Worm (Caenorhabditis elegans) whole organism, L1 larva: ENCODE measurements around the gene nstp-1.

Experiments
- C34B4.2 ChIP-seq: sonication (generic microtip); optimal IDR thresholded peaks from 2 replicates; lab custom pipeline; 2017; ENCODE audit warnings: mild to moderate bottlenecking, missing genetic modification characterization, missing compliant biosample characterization
- aha-1 ChIP-seq: fragments of 150-350 bp; optimal IDR thresholded peaks from 2 replicates; lab custom pipeline; 2014; ENCODE audit warnings: missing biosample characterization, missing genetic modification characterization
- aly-2 ChIP-seq: fragments of 150-350 bp; optimal IDR thresholded peaks from 2 replicates; lab custom pipeline; 2014; ENCODE audit warnings: missing biosample characterization, missing genetic modification characterization
- ama-1 ChIP-seq: fragments of 150-350 bp; optimal IDR thresholded peaks from 2 replicates; lab custom pipeline; 2014
- ceh-8 ChIP-seq: fragments of 200-800 bp; sonication (Bioruptor generic); optimal IDR thresholded peaks from 2 replicates; lab custom pipeline; 2018; ENCODE audit warnings: mild to moderate bottlenecking, missing genetic modification characterization, moderate library complexity, missing compliant biosample characterization
- ceh-82 ChIP-seq, 3 experiments: fragments of 150-350 bp in 1 of 3; sonication (generic microtip) in 2 of 3; optimal IDR thresholded peaks; 2 replicates each; lab custom pipeline; 2014 to 2017; ENCODE audit warnings: missing biosample characterization in 3 of 3, missing genetic modification characterization in 3 of 3
- ceh-90 ChIP-seq: sonication (generic microtip); optimal IDR thresholded peaks from 2 replicates; lab custom pipeline; 2016; ENCODE audit warnings: missing genetic modification characterization, missing compliant biosample characterization
- ces-1 ChIP-seq: fragments of 150-350 bp; optimal IDR thresholded peaks from 2 replicates; lab custom pipeline; 2014; ENCODE audit warnings: missing biosample characterization, missing genetic modification reagents, missing genetic modification characterization
- egl-13 ChIP-seq: sonication (generic microtip); optimal IDR thresholded peaks from 2 replicates; lab custom pipeline; 2016; ENCODE audit warnings: missing genotype, missing genetic modification reagents, missing genetic modification characterization, missing compliant biosample characterization
- egl-27 ChIP-seq, 2 experiments: fragments of 150-350 bp in 1 of 2; sonication (generic microtip); optimal IDR thresholded peaks; 3 replicates each; lab custom pipeline; 2017 to 2018; ENCODE audit warnings: missing biosample characterization in 2 of 2, missing genetic modification characterization in 2 of 2, missing genetic modification reagents in 2 of 2
- elt-2 ChIP-seq: sonication (generic microtip); optimal IDR thresholded peaks from 2 replicates; lab custom pipeline; 2016; ENCODE audit warnings: missing genetic modification characterization, mild to moderate bottlenecking, inconsistent platforms, missing compliant biosample characterization, missing genetic modification reagents
- elt-3 ChIP-seq, 6 experiments: fragments of 150-350 bp in 1 of 6; sonication (generic microtip); optimal IDR thresholded peaks; 2 replicates each; lab custom pipeline; 2017 to 2018; ENCODE audit warnings: missing biosample characterization in 6 of 6, missing genetic modification characterization in 6 of 6, inconsistent platforms in 1 of 6
- ets-5 ChIP-seq: fragments of 200-800 bp; sonication (Bioruptor generic); IDR thresholded peaks from 2 replicates; pipeline ENCODE4 v1.3.6; 2022; ENCODE audit warnings: missing genetic modification characterization, missing compliant biosample characterization
- fkh-10 ChIP-seq: sonication (generic microtip); optimal IDR thresholded peaks from 2 replicates; lab custom pipeline; 2017; ENCODE audit warnings: missing biosample characterization, missing genetic modification reagents, missing genetic modification characterization
- fkh-4 ChIP-seq: sonication (generic microtip); optimal IDR thresholded peaks from 2 replicates; lab custom pipeline; 2016; ENCODE audit warnings: missing compliant biosample characterization, missing genetic modification characterization, borderline replicate concordance
- fkh-8 ChIP-seq: sonication (generic microtip); optimal IDR thresholded peaks from 2 replicates; lab custom pipeline; 2016; ENCODE audit warnings: mild to moderate bottlenecking, missing genetic modification characterization, missing compliant biosample characterization
- grh-1 ChIP-seq: fragments of 200-800 bp; sonication (Bioruptor generic); IDR thresholded peaks from 2 replicates; pipeline ENCODE4 v1.3.6; 2022; ENCODE audit warnings: missing genetic modification reagents, missing genetic modification characterization, missing compliant biosample characterization
- hlh-17 ChIP-seq: fragments of 200-800 bp; sonication (Bioruptor generic); optimal IDR thresholded peaks from 2 replicates; lab custom pipeline; 2018; ENCODE audit warnings: missing genetic modification characterization, mild to moderate bottlenecking, missing compliant biosample characterization, moderate library complexity, borderline replicate concordance
- isw-1 ChIP-seq: fragments of 200-800 bp; sonication (Bioruptor generic); IDR thresholded peaks from 2 replicates; pipeline ENCODE4 v1.3.6; 2022; ENCODE audit warnings: missing genetic modification characterization, missing compliant biosample characterization
- lin-13 ChIP-seq: fragments of 150-350 bp; optimal IDR thresholded peaks from 2 replicates; lab custom pipeline; 2014; ENCODE audit warnings: missing biosample characterization, missing genetic modification reagents, missing genetic modification characterization
- lin-15B ChIP-seq: fragments of 150-350 bp; sonication (generic microtip); optimal IDR thresholded peaks from 3 replicates; lab custom pipeline; 2014; ENCODE audit warnings: missing biosample characterization, missing genetic modification characterization
- lin-35 ChIP-seq, 2 experiments: fragments of 150-350 bp; optimal IDR thresholded peaks; 2 replicates each; lab custom pipeline; 2014; ENCODE audit warnings: missing biosample characterization in 2 of 2, missing genetic modification characterization in 2 of 2, missing genetic modification reagents in 2 of 2
- lin-39 ChIP-seq: fragments of 150-350 bp; optimal IDR thresholded peaks from 2 replicates; lab custom pipeline; 2014; ENCODE audit warnings: missing biosample characterization, missing genetic modification reagents, missing genetic modification characterization
- lir-3 ChIP-seq: sonication (generic microtip); optimal IDR thresholded peaks from 2 replicates; lab custom pipeline; 2016; ENCODE audit warnings: mild to moderate bottlenecking, missing genetic modification characterization, moderate library complexity, missing compliant biosample characterization; ENCODE audit not compliant: poor library complexity
- lsy-2 ChIP-seq, 2 experiments: fragments of 150-350 bp; optimal IDR thresholded peaks; 2 replicates each; lab custom pipeline; 2014; ENCODE audit warnings: missing biosample characterization in 2 of 2, missing genetic modification characterization in 2 of 2
- mab-9 ChIP-seq: fragments of 200-800 bp; sonication (Bioruptor generic); IDR thresholded peaks from 2 replicates; pipeline ENCODE4 v1.3.6; 2022; ENCODE audit warnings: missing genetic modification reagents, missing genetic modification characterization, missing compliant biosample characterization
- mdl-1 ChIP-seq, 2 experiments: fragments of 150-350 bp; optimal IDR thresholded peaks; 2 replicates each; lab custom pipeline; 2014 to 2017; ENCODE audit warnings: missing biosample characterization in 2 of 2, missing genetic modification characterization in 2 of 2, inconsistent platforms in 1 of 2
- mef-2 ChIP-seq: fragments of 150-350 bp; optimal IDR thresholded peaks from 2 replicates; lab custom pipeline; 2014; ENCODE audit warnings: missing biosample characterization, missing genetic modification characterization
- mep-1 ChIP-seq: fragments of 150-350 bp; optimal IDR thresholded peaks from 2 replicates; lab custom pipeline; 2014; ENCODE audit warnings: missing biosample characterization, missing genetic modification characterization
- nhr-11 ChIP-seq: fragments of 150-350 bp; optimal IDR thresholded peaks from 2 replicates; lab custom pipeline; 2014; ENCODE audit warnings: missing biosample characterization, missing genetic modification characterization
- nhr-12 ChIP-seq: sonication (generic microtip); optimal IDR thresholded peaks from 2 replicates; lab custom pipeline; 2017; ENCODE audit warnings: missing biosample characterization, missing genetic modification characterization
- nhr-19 ChIP-seq: fragments of 200-800 bp; sonication (Bioruptor generic); conservative IDR thresholded peaks from 2 replicates; pipeline ENCODE4 v1.3.6; 2022; ENCODE audit warnings: missing genetic modification characterization, missing compliant biosample characterization
- nhr-20 ChIP-seq: sonication (generic microtip); optimal IDR thresholded peaks from 2 replicates; lab custom pipeline; 2016; ENCODE audit warnings: mild to moderate bottlenecking, missing genetic modification characterization, missing compliant biosample characterization
- nhr-237 ChIP-seq: fragments of 150-350 bp; optimal IDR thresholded peaks from 2 replicates; lab custom pipeline; 2014; ENCODE audit warnings: missing biosample characterization, missing genetic modification characterization
- nhr-71 ChIP-seq: sonication (generic microtip); optimal IDR thresholded peaks from 2 replicates; lab custom pipeline; 2016; ENCODE audit warnings: mild to moderate bottlenecking, missing genetic modification characterization, moderate library complexity, missing compliant biosample characterization
- nhr-76 ChIP-seq: sonication (generic microtip); optimal IDR thresholded peaks from 2 replicates; lab custom pipeline; 2017; ENCODE audit warnings: missing biosample characterization, missing genetic modification characterization
- nhr-77 ChIP-seq: fragments of 150-350 bp; optimal IDR thresholded peaks from 2 replicates; lab custom pipeline; 2014; ENCODE audit warnings: missing biosample characterization, missing genetic modification characterization
- nhr-84 ChIP-seq: sonication (generic microtip); optimal IDR thresholded peaks from 2 replicates; lab custom pipeline; 2017; ENCODE audit warnings: missing biosample characterization, missing genetic modification characterization
- nhr-85 ChIP-seq: sonication (generic microtip); peaks from one replicate; lab custom pipeline; 2016; ENCODE audit warnings: missing genetic modification characterization, inconsistent platforms, missing compliant biosample characterization
- pag-3 ChIP-seq: sonication (generic microtip); optimal IDR thresholded peaks from 2 replicates; lab custom pipeline; 2017; ENCODE audit warnings: missing genetic modification characterization, mild to moderate bottlenecking, missing compliant biosample characterization, antibody characterized with exemption, borderline replicate concordance; ENCODE audit not compliant: insufficient read depth
- pax-3 ChIP-seq: fragments of 200-800 bp; sonication (Bioruptor generic); optimal IDR thresholded peaks from 2 replicates; lab custom pipeline; 2018; ENCODE audit warnings: mild to moderate bottlenecking, missing genetic modification characterization, moderate library complexity, missing compliant biosample characterization
- pqm-1 ChIP-seq: sonication (generic microtip); optimal IDR thresholded peaks from 3 replicates; lab custom pipeline; 2017; ENCODE audit warnings: missing biosample characterization, missing genetic modification characterization
- snpc-4 ChIP-seq: fragments of 150-350 bp; optimal IDR thresholded peaks from 2 replicates; lab custom pipeline; 2014; ENCODE audit warnings: missing biosample characterization, missing genetic modification characterization
- sptf-1 ChIP-seq: fragments of 150-350 bp; optimal IDR thresholded peaks from 2 replicates; lab custom pipeline; 2014; ENCODE audit warnings: missing biosample characterization, missing genetic modification characterization
- swsn-7 ChIP-seq: sonication (generic microtip); optimal IDR thresholded peaks from 2 replicates; lab custom pipeline; 2016; ENCODE audit warnings: missing genetic modification characterization, missing compliant biosample characterization
- tbx-2 ChIP-seq: sonication (generic microtip); optimal IDR thresholded peaks from 2 replicates; lab custom pipeline; 2016; ENCODE audit warnings: missing genetic modification characterization, missing compliant biosample characterization
- unc-62 ChIP-seq: fragments of 150-350 bp; optimal IDR thresholded peaks from 2 replicates; lab custom pipeline; 2014; ENCODE audit warnings: missing biosample characterization, missing genetic modification reagents, missing genetic modification characterization
- unc-86 ChIP-seq: sonication (generic microtip); optimal IDR thresholded peaks from 2 replicates; lab custom pipeline; 2016; ENCODE audit warnings: missing genetic modification characterization, missing compliant biosample characterization
- vab-15 ChIP-seq: sonication (generic microtip); optimal IDR thresholded peaks from 2 replicates; lab custom pipeline; 2017; ENCODE audit warnings: missing genotype, mild to moderate bottlenecking, missing genetic modification characterization, missing compliant biosample characterization
- xbp-1 ChIP-seq: sonication (generic microtip); optimal IDR thresholded peaks from 2 replicates; lab custom pipeline; 2016; ENCODE audit warnings: missing genetic modification characterization, missing compliant biosample characterization
- ztf-11 ChIP-seq, 2 experiments: sonication (generic microtip); optimal IDR thresholded peaks; 2 replicates each; lab custom pipeline; 2016 to 2017; ENCODE audit warnings: missing genetic modification characterization in 2 of 2, missing biosample characterization in 1 of 2, missing compliant biosample characterization in 1 of 2
- ztf-4 ChIP-seq: fragments of 150-350 bp; optimal IDR thresholded peaks from 2 replicates; lab custom pipeline; 2014; ENCODE audit warnings: missing biosample characterization, missing genetic modification characterization

The nstp-1 gene

ce11 chrIV:8973249-8973958, 11.3 kb upstream of the nstp-1 start, which contains the start of gene C53B4.3:
Gene C53B4.3 (minus strand): TSS chrIV:8973712.
- TF ChIP-seq elt-3 (tag; optimal IDR thresholded peaks at IDR 0.05; lab: Kevin White, UChicago) (peak in 1 of 6 experiments; percentile 23), unc-62 (GFP tag; lab: Kevin White, UChicago) (no peak), lsy-2 (tag; optimal IDR thresholded peaks at IDR 0.05; lab: Kevin White, UChicago) (peak; percentile 66 to 79), fkh-10 (GFP tag; lab: Kevin White, UChicago) (no peak), pag-3 (tag; lab: Kevin White, UChicago) (no peak), mdl-1 (tag; optimal IDR thresholded peaks at IDR 0.05; lab: Kevin White, UChicago) (peak in 1 of 2 experiments; percentile 42), grh-1 (GFP tag; lab: Robert Waterston, UW) (0 out of 2 replicates have a peak, but pooled peaks have one; percentile 24), swsn-7 (tag; lab: Kevin White, UChicago) (peak; percentile 91), nhr-11 (tag; lab: Kevin White, UChicago) (no peak), ztf-11 (tag; optimal IDR thresholded peaks at IDR 0.05; lab: Kevin White, UChicago) (peak in 1 of 2 experiments; percentile 96), nhr-20 (peak; percentile 89), tbx-2 (tag; lab: Kevin White, UChicago) (peak; percentile 93), lin-39 (tag; lab: Kevin White, UChicago) (peak; percentile 63), lin-13 (peak; percentile 34), ets-5 (GFP tag; lab: Robert Waterston, UW) (no peak), unc-86 (peak; percentile 79), aha-1 (no peak), fkh-8 (peak; percentile 76), nhr-85 (tag; lab: Kevin White, UChicago) (peak; percentile 96), egl-27 (tag; optimal IDR thresholded peaks at IDR 0.05; lab: Kevin White, UChicago) (no peak), isw-1 (GFP tag; lab: Robert Waterston, UW) (peak; percentile 68), ama-1 (no peak), snpc-4 (tag; lab: Kevin White, UChicago) (peak; percentile 64), nhr-237 (tag; lab: Kevin White, UChicago) (no peak), C34B4.2 (tag; lab: Kevin White, UChicago) (no peak), nhr-19 (GFP tag; lab: Robert Waterston, UW) (peak; percentile 86), ces-1 (GFP tag; lab: Kevin White, UChicago) (no peak), elt-2 (tag; lab: Kevin White, UChicago) (peak; percentile 55), nhr-76 (tag; lab: Kevin White, UChicago) (no peak), mab-9 (peak; percentile 82), mef-2 (tag; lab: Kevin White, UChicago) (no peak), pqm-1 (no peak), egl-13 (tag; lab: Kevin White, UChicago) (peak; percentile 94), lir-3 (peak; percentile 96), sptf-1 (tag; lab: Kevin White, UChicago) (no peak), ceh-82 (tag; optimal IDR thresholded peaks at IDR 0.05; lab: Kevin White, UChicago) (peak; percentile 54 to 70 (median 58)), nhr-71 (tag; lab: Kevin White, UChicago) (peak; percentile 93), nhr-84 (tag; lab: Kevin White, UChicago) (no peak), xbp-1 (tag; lab: Kevin White, UChicago) (peak; percentile 90), lin-35 (GFP tag; optimal IDR thresholded peaks at IDR 0.05; lab: Kevin White, UChicago) (peak; percentile 52 to 60), ztf-4 (peak; percentile 41), vab-15 (tag; lab: Kevin White, UChicago) (peak; percentile 68), hlh-17 (GFP tag; lab: Kevin White, UChicago) (no peak), pax-3 (tag; lab: Kevin White, UChicago) (peak; percentile 88), fkh-4 (tag; lab: Kevin White, UChicago) (peak; percentile 97), lin-15B (tag; lab: Kevin White, UChicago) (peak; percentile 60), ceh-8 (GFP tag; lab: Kevin White, UChicago) (peak; percentile 76), nhr-77 (no peak), mep-1 (tag; lab: Kevin White, UChicago) (peak; percentile 49), nhr-12 (tag; lab: Kevin White, UChicago) (no peak), aly-2 (no peak), ceh-90 (tag; lab: Kevin White, UChicago) (peak; percentile 98)
